Fruit fly (Drosophila melanogaster) whole organism, embryonic: ENCODE results near the gene CG5188.

ENCODE experiments used
- Atf3 ChIP-seq: fragments of 200-800 bp; sonication (Bioruptor generic); optimal IDR thresholded peaks from 3 replicates; lab custom pipeline; 2016; ENCODE audit warnings: missing biosample characterization, missing genetic modification characterization
- CG10267 ChIP-seq: fragments of 200-800 bp; sonication (Bioruptor generic); optimal IDR thresholded peaks from 2 replicates; lab custom pipeline; 2018; ENCODE audit warnings: missing biosample characterization, mild to moderate bottlenecking, missing genetic modification characterization, moderate library complexity
- CG10543 ChIP-seq: fragments of 200-800 bp; sonication (Bioruptor generic); optimal IDR thresholded peaks from 3 replicates; lab custom pipeline; 2017; ENCODE audit warnings: missing biosample characterization, mild to moderate bottlenecking, missing genetic modification characterization, moderate library complexity
- CG11504 ChIP-seq: fragments of 200-800 bp; sonication (Bioruptor generic); optimal IDR thresholded peaks from 3 replicates; lab custom pipeline; 2019; ENCODE audit warnings: missing biosample characterization, mild to moderate bottlenecking, missing genetic modification characterization, moderate library complexity
- CG12219 ChIP-seq: fragments of 200-800 bp; sonication (Bioruptor generic); optimal IDR thresholded peaks from 3 replicates; lab custom pipeline; 2018; ENCODE audit warnings: missing biosample characterization, mild to moderate bottlenecking, missing genetic modification characterization
- CG14710 ChIP-seq: fragments of 200-800 bp; sonication (Bioruptor generic); optimal IDR thresholded peaks from 3 replicates; lab custom pipeline; 2019; ENCODE audit warnings: missing biosample characterization, mild to moderate bottlenecking, missing genetic modification characterization, moderate library complexity
- CG1529 ChIP-seq: fragments of 200-800 bp; sonication (Bioruptor generic); optimal IDR thresholded peaks from 3 replicates; lab custom pipeline; 2018; ENCODE audit warnings: missing biosample characterization, missing genetic modification characterization
- CG15601 ChIP-seq: fragments of 200-800 bp; sonication (Bioruptor generic); optimal IDR thresholded peaks from 3 replicates; lab custom pipeline; 2019; ENCODE audit warnings: missing biosample characterization, mild to moderate bottlenecking, missing genetic modification characterization, moderate library complexity
- CG16863 ChIP-seq: fragments of 200-800 bp; sonication (Bioruptor generic); optimal IDR thresholded peaks from 3 replicates; lab custom pipeline; 2016; ENCODE audit warnings: missing biosample characterization, missing genetic modification characterization
- CG1832 ChIP-seq: fragments of 200-800 bp; sonication (Bioruptor generic); optimal IDR thresholded peaks from 2 replicates; lab custom pipeline; 2017; ENCODE audit warnings: missing biosample characterization, mild to moderate bottlenecking, missing genetic modification characterization, inconsistent platforms
- CG18764 ChIP-seq: fragments of 200-800 bp; sonication (Bioruptor generic); optimal IDR thresholded peaks from 3 replicates; lab custom pipeline; 2016; ENCODE audit warnings: missing biosample characterization, missing genetic modification characterization
- CG31224 ChIP-seq: fragments of 200-800 bp; sonication (Bioruptor generic); IDR thresholded peaks from 2 replicates; pipeline ENCODE4 v1.3.6; 2022; ENCODE audit warnings: missing biosample characterization, missing genetic modification characterization
- CG3163 ChIP-seq: fragments of 200-800 bp; sonication (Bioruptor generic); optimal IDR thresholded peaks from 3 replicates; lab custom pipeline; 2016; ENCODE audit warnings: missing biosample characterization, missing genetic modification characterization
- CG6791 ChIP-seq: fragments of 200-800 bp; sonication (Bioruptor generic); IDR thresholded peaks from 3 replicates; pipeline ENCODE4 v1.3.6; 2022; ENCODE audit warnings: missing biosample characterization, missing genetic modification characterization; ENCODE audit not compliant: partially characterized antibody
- CG7372 ChIP-seq: fragments of 200-800 bp; sonication (Bioruptor generic); IDR thresholded peaks from 2 replicates; pipeline ENCODE4 v1.3.6; 2022; ENCODE audit warnings: missing biosample characterization, missing genetic modification characterization
- CG7556 ChIP-seq: fragments of 200-800 bp; sonication (Bioruptor generic); optimal IDR thresholded peaks from 2 replicates; lab custom pipeline; 2017; ENCODE audit warnings: missing biosample characterization, mild to moderate bottlenecking, missing genetic modification characterization
- CG7839 ChIP-seq: fragments of 200-800 bp; sonication (Bioruptor generic); optimal IDR thresholded peaks from 3 replicates; lab custom pipeline; 2018; ENCODE audit warnings: missing biosample characterization, mild to moderate bottlenecking, missing genetic modification characterization, moderate library complexity
- CG9817 ChIP-seq: fragments of 200-800 bp; sonication (Bioruptor generic); optimal IDR thresholded peaks from 2 replicates; lab custom pipeline; 2018; ENCODE audit warnings: missing biosample characterization, mild to moderate bottlenecking, missing genetic modification characterization, moderate library complexity
- Camta ChIP-seq: fragments of 200-800 bp; sonication (Bioruptor generic); optimal IDR thresholded peaks from 2 replicates; lab custom pipeline; 2016; ENCODE audit warnings: missing biosample characterization, missing genetic modification characterization
- Dbx ChIP-seq: fragments of 200-800 bp; sonication (Bioruptor generic); IDR thresholded peaks from 3 replicates; pipeline ENCODE4 v1.3.6; 2022; ENCODE audit warnings: missing biosample characterization, missing genetic modification characterization
- Dek ChIP-seq: fragments of 200-800 bp; sonication (Bioruptor generic); optimal IDR thresholded peaks from 3 replicates; lab custom pipeline; 2019; ENCODE audit warnings: missing biosample characterization, mild to moderate bottlenecking, missing genetic modification characterization, moderate library complexity
- Doc2 ChIP-seq: fragments of 200-800 bp; sonication (Bioruptor generic); IDR thresholded peaks from 2 replicates; pipeline ENCODE4 v1.3.6; 2022; ENCODE audit warnings: missing biosample characterization, missing genetic modification characterization
- Ets97D ChIP-seq: fragments of 200-800 bp; sonication (Bioruptor generic); optimal IDR thresholded peaks from 3 replicates; lab custom pipeline; 2016; ENCODE audit warnings: missing biosample characterization, missing genetic modification characterization
- Hmx ChIP-seq: fragments of 200-800 bp; sonication (Bioruptor generic); optimal IDR thresholded peaks from 2 replicates; lab custom pipeline; 2016; ENCODE audit warnings: missing biosample characterization, missing genetic modification characterization
- Lhr ChIP-seq: fragments of 200-800 bp; sonication (Bioruptor generic); optimal IDR thresholded peaks from 3 replicates; lab custom pipeline; 2017; ENCODE audit warnings: mild to moderate bottlenecking, missing biosample characterization, missing genetic modification reagents, missing genetic modification characterization
- MBD-R2 ChIP-seq: fragments of 200-800 bp; sonication (Bioruptor generic); IDR thresholded peaks from 2 replicates; pipeline ENCODE4 v1.3.6; 2022; ENCODE audit warnings: missing biosample characterization, missing genetic modification characterization
- NC2β ChIP-seq: fragments of 200-800 bp; sonication (Bioruptor generic); optimal IDR thresholded peaks from 2 replicates; lab custom pipeline; 2016; ENCODE audit warnings: missing biosample characterization, missing genetic modification characterization
- NK7.1 ChIP-seq: fragments of 200-800 bp; sonication (Bioruptor generic); optimal IDR thresholded peaks from 3 replicates; lab custom pipeline; 2016; ENCODE audit warnings: missing biosample characterization, missing genetic modification characterization
- Six4 ChIP-seq: fragments of 200-800 bp; sonication (Bioruptor generic); optimal IDR thresholded peaks from 2 replicates; lab custom pipeline; 2016; ENCODE audit warnings: missing biosample characterization, missing genetic modification characterization
- TFAM ChIP-seq: fragments of 200-800 bp; sonication (Bioruptor generic); optimal IDR thresholded peaks from 2 replicates; lab custom pipeline; 2017; ENCODE audit warnings: missing biosample characterization, missing genetic modification characterization, inconsistent platforms
- Taf1 ChIP-seq: fragments of 200-800 bp; sonication (Bioruptor generic); IDR thresholded peaks from 2 replicates; pipeline ENCODE4 v1.3.6; 2022; ENCODE audit warnings: missing biosample characterization, missing genetic modification characterization
- bigmax ChIP-seq: fragments of 200-800 bp; sonication (Bioruptor generic); optimal IDR thresholded peaks from 2 replicates; lab custom pipeline; 2018; ENCODE audit warnings: missing biosample characterization, mild to moderate bottlenecking, missing genetic modification characterization
- bsh ChIP-seq, 2 experiments: fragments of 200-800 bp; sonication (Bioruptor generic); optimal IDR thresholded peaks; 2 replicates each; lab custom pipeline; 2017 to 2018; ENCODE audit warnings: mild to moderate bottlenecking in 2 of 2, missing biosample characterization in 2 of 2, missing genetic modification characterization in 2 of 2, moderate library complexity in 1 of 2
- crc ChIP-seq: fragments of 200-800 bp; sonication (Bioruptor generic); optimal IDR thresholded peaks from 2 replicates; lab custom pipeline; 2016; ENCODE audit warnings: missing biosample characterization, missing genetic modification characterization
- fru ChIP-seq: fragments of >200 bp; optimal IDR thresholded peaks from 2 replicates; lab custom pipeline; 2017
- gsb ChIP-seq: fragments of 200-800 bp; sonication (Bioruptor generic); IDR thresholded peaks from 2 replicates; pipeline ENCODE4 v1.3.6; 2022; ENCODE audit warnings: missing biosample characterization, missing genetic modification characterization
- ind ChIP-seq: fragments of 200-800 bp; sonication (Bioruptor generic); optimal IDR thresholded peaks from 3 replicates; lab custom pipeline; 2016; ENCODE audit warnings: missing biosample characterization, missing genetic modification characterization
- klu ChIP-seq: fragments of 200-800 bp; sonication (Bioruptor generic); IDR thresholded peaks from 2 replicates; pipeline ENCODE4 v1.3.6; 2022; ENCODE audit warnings: missing biosample characterization, missing genetic modification characterization
- knrl ChIP-seq: fragments of 200-800 bp; sonication (Bioruptor generic); IDR thresholded peaks from 3 replicates; pipeline ENCODE4 v1.3.6; 2022; ENCODE audit warnings: missing biosample characterization, missing genetic modification characterization; ENCODE audit not compliant: partially characterized antibody
- lmd ChIP-seq: fragments of 200-800 bp; sonication (Bioruptor generic); IDR thresholded peaks from 2 replicates; pipeline ENCODE4 v1.3.6; 2022; ENCODE audit warnings: missing biosample characterization, missing genetic modification characterization
- mam ChIP-seq: fragments of 200-800 bp; sonication (Bioruptor generic); optimal IDR thresholded peaks from 3 replicates; lab custom pipeline; 2016; ENCODE audit warnings: missing biosample characterization, missing genetic modification characterization
- phol ChIP-seq: fragments of 200-800 bp; sonication (Bioruptor generic); optimal IDR thresholded peaks from 3 replicates; lab custom pipeline; 2018; ENCODE audit warnings: missing biosample characterization, mild to moderate bottlenecking, missing genetic modification characterization, moderate library complexity
- pum ChIP-seq: fragments of 200-800 bp; sonication (Bioruptor generic); optimal IDR thresholded peaks from 2 replicates; lab custom pipeline; 2016; ENCODE audit warnings: missing biosample characterization, missing genetic modification characterization
- ranshi ChIP-seq: fragments of 200-800 bp; sonication (Bioruptor generic); IDR thresholded peaks from 2 replicates; pipeline ENCODE4 v1.3.6; 2022; ENCODE audit warnings: missing biosample characterization, missing genetic modification characterization
- run ChIP-seq: fragments of 200-800 bp; sonication (Bioruptor generic); optimal IDR thresholded peaks from 3 replicates; lab custom pipeline; 2018; ENCODE audit warnings: missing biosample characterization, mild to moderate bottlenecking, missing genetic modification characterization
- sd ChIP-seq: fragments of 200-800 bp; sonication (Bioruptor generic); optimal IDR thresholded peaks from 3 replicates; lab custom pipeline; 2018; ENCODE audit warnings: missing biosample characterization, mild to moderate bottlenecking, missing genetic modification characterization, moderate library complexity
- sna ChIP-seq: fragments of 200-800 bp; sonication (Bioruptor generic); IDR thresholded peaks from 2 replicates; pipeline ENCODE4 v1.3.6; 2022; ENCODE audit warnings: missing biosample characterization, missing genetic modification characterization; ENCODE audit not compliant: partially characterized antibody
- so ChIP-seq: fragments of 200-800 bp; sonication (Bioruptor generic); IDR thresholded peaks from 3 replicates; pipeline ENCODE4 v1.3.6; 2022; ENCODE audit warnings: missing biosample characterization, missing genetic modification characterization
- sug ChIP-seq: fragments of 200-800 bp; optimal IDR thresholded peaks from 2 replicates; lab custom pipeline; 2019; ENCODE audit warnings: missing biosample characterization, mild to moderate bottlenecking, missing genetic modification characterization, moderate library complexity
- tgo ChIP-seq: fragments of 200-800 bp; sonication (Bioruptor generic); IDR thresholded peaks from 3 replicates; pipeline ENCODE4 v1.3.6; 2022; ENCODE audit warnings: missing biosample characterization, missing genetic modification characterization
- tin ChIP-seq: fragments of 200-800 bp; sonication (Bioruptor generic); optimal IDR thresholded peaks from 3 replicates; lab custom pipeline; 2016; ENCODE audit warnings: missing biosample characterization, missing genetic modification characterization
- vvl ChIP-seq: fragments of 200-800 bp; sonication (Bioruptor generic); IDR thresholded peaks from 2 replicates; pipeline ENCODE4 v1.3.6; 2022; ENCODE audit warnings: missing biosample characterization, missing genetic modification characterization

Gene CG5188

dm6 chr2L:10428528-10428927 lies at the start of gene CG5188 (continued):
- TF ChIP-seq CG10543 (GFP tag; lab: Kevin White, UChicago) (no peak), lmd (peak; percentile 14; the same call in 1 of the 2 replicates), Atf3 (GFP tag; lab: Kevin White, UChicago) (no peak), phol (peak; percentile 55), CG14710 (peak; percentile 42), Hmx (no peak), CG7556 (GFP tag; lab: Kevin White, UChicago) (peak; percentile 60), CG7839 (tag; lab: Kevin White, UChicago) (peak; percentile 63), gsb (GFP tag; lab: Robert Waterston, UW) (no peak), crc (GFP tag; lab: Kevin White, UChicago) (no peak), bsh (GFP tag; optimal IDR thresholded peaks at IDR 0.05; lab: Kevin White, UChicago) (peak in 1 of 2 experiments; percentile 48), mam (GFP tag; lab: Kevin White, UChicago) (peak; percentile 44), CG10267 (tag; lab: Kevin White, UChicago) (peak; percentile 64), CG6791 (GFP tag; lab: Robert Waterston, UW) (0 out of 3 replicates have a peak, but pooled peaks have one; percentile 45), Dek (tag; lab: Kevin White, UChicago) (peak; percentile 54), sd (peak; percentile 80), so (peak; percentile 26; the same call in 1 of the 3 replicates), Dbx (peak; percentile 66; the same call in 1 of the 3 replicates), CG1832 (GFP tag; lab: Kevin White, UChicago) (no peak), pum (GFP tag; lab: Kevin White, UChicago) (no peak), ind (GFP tag; lab: Kevin White, UChicago) (peak; percentile 33), knrl (peak; percentile 20; the same call in 1 of the 3 replicates), tgo (GFP tag; lab: Robert Waterston, UW) (peak; percentile 17; the same call in 1 of the 3 replicates), vvl (GFP tag; lab: Robert Waterston, UW) (peak; percentile 79), CG15601 (tag; lab: Kevin White, UChicago) (peak; percentile 31), Six4 (peak; percentile 10), Camta (GFP tag; lab: Kevin White, UChicago) (peak; percentile 2), Taf1 (GFP tag; lab: Robert Waterston, UW) (0 out of 2 replicates have a peak, but pooled peaks have one; percentile 29), CG11504 (tag; lab: Kevin White, UChicago) (peak; percentile 65), NC2β (peak; percentile 17), tin (GFP tag; lab: Kevin White, UChicago) (peak; percentile 56), MBD-R2 (GFP tag; lab: Robert Waterston, UW) (peak; percentile 75; the same call in 1 of the 2 replicates), CG1529 (peak; percentile 9), run (no peak)
- TF ChIP-seq, all 482 proteins: peak for 176

- TF ChIP-seq ranshi = no peak
- TF ChIP-seq sna (GFP tag; lab: Robert Waterston, UW) = no peak
- TF ChIP-seq Doc2 (GFP tag; lab: Robert Waterston, UW) = no peak
- no peak for TF ChIP-seq NK7.1 (GFP tag; lab: Kevin White, UChicago)
- no peak for TF ChIP-seq TFAM (GFP tag; lab: Kevin White, UChicago)
- no peak for TF ChIP-seq CG31224
- TF ChIP-seq CG11504 (tag; lab: Kevin White, UChicago) = no peak
- TF ChIP-seq fru = no peak
- TF ChIP-seq CG3163 (GFP tag; lab: Kevin White, UChicago) = no peak
- no peak for TF ChIP-seq bigmax (GFP tag; lab: Kevin White, UChicago)
- TF ChIP-seq CG9817 (tag; lab: Kevin White, UChicago) = no peak
- no peak for TF ChIP-seq CG7839 (tag; lab: Kevin White, UChicago)
- no peak for TF ChIP-seq lmd
- TF ChIP-seq CG16863 (GFP tag; lab: Kevin White, UChicago) = no peak
- TF ChIP-seq Ets97D (GFP tag; lab: Kevin White, UChicago) = peak; percentile 26
- TF ChIP-seq CG7372 = no peak
- peak; percentile 3 for TF ChIP-seq CG14710
- TF ChIP-seq Lhr (GFP tag; lab: Kevin White, UChicago) = peak; percentile 15
- TF ChIP-seq CG12219 (GFP tag; lab: Kevin White, UChicago) = no peak
- peak; percentile 70 for TF ChIP-seq sug (tag; lab: Kevin White, UChicago)
- no peak for TF ChIP-seq klu (GFP tag; lab: Robert Waterston, UW)
- no peak for TF ChIP-seq CG18764
Observed at dm6 chr2L:10379865-10380264, 48.8 kb upstream of the CG5188 start, which contains the start of gene gny. Gene gny (plus strand): TSS chr2L:10380103.
